Fruit fly (Drosophila melanogaster): Measurements from ENCODE around the gene CG17712.

DNA sequence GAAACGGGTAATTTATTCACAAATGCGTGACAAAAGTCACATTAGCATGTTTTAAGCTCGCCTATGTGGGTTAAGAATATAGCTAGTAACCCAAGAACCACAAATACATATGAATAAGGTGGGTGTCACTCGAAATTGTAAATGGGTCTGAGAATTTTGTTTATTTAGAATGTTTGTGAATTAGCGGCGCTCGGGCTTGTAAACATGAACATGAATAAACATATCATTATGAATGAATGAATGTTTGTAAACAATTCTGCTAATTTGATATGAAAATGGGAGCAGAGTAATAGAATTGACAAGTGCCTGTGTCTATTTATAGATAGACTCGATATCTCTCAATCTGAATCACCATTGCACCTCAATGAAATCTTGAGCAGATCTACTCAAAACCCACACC lies 16.8 kb downstream of the CG17712 start:
- TF ChIP-seq CG11902 (GFP tag; optimal IDR thresholded peaks at IDR 0.05) = no peak
- no peak for TF ChIP-seq Blimp-1 (GFP tag; optimal IDR thresholded peaks at IDR 0.05)
- TF ChIP-seq CG8119 (GFP tag; IDR thresholded peaks at IDR 0.05) = no peak
- no peak for TF ChIP-seq CG6854 (GFP tag; optimal IDR thresholded peaks at IDR 0.05)
- TF ChIP-seq CG16779 (tag; optimal IDR thresholded peaks at IDR 0.05) = no peak
- no peak for TF ChIP-seq salr (GFP tag; optimal IDR thresholded peaks at IDR 0.05)
- TF ChIP-seq CG6276 (GFP tag; optimal IDR thresholded peaks at IDR 0.05) = no peak
- no peak for TF ChIP-seq CG3919 (GFP tag; optimal IDR thresholded peaks at IDR 0.05)
- no peak for TF ChIP-seq eg (GFP tag; IDR thresholded peaks at IDR 0.05)
- no peak for TF ChIP-seq CG31627 (GFP tag; optimal IDR thresholded peaks at IDR 0.05)
- no peak for TF ChIP-seq Smox (GFP tag; optimal IDR thresholded peaks at IDR 0.05)
- no peak for TF ChIP-seq Hr4 (GFP tag; optimal IDR thresholded peaks at IDR 0.05)
- no peak for TF ChIP-seq Sox15 (GFP tag; optimal IDR thresholded peaks at IDR 0.05)
- TF ChIP-seq cyc (GFP tag; optimal IDR thresholded peaks at IDR 0.05) = no peak

Measured in whole organism, prepupa.